Fruit fly (Drosophila melanogaster): ENCODE data around the gene Fer2LCH.

- TF ChIP-seq fd59A (GFP tag; optimal IDR thresholded peaks at IDR 0.05) (no peak), net (GFP tag; optimal IDR thresholded peaks at IDR 0.05) (no peak), svp (GFP tag) (no peak), CG8632 (GFP tag; optimal IDR thresholded peaks at IDR 0.05) (no peak), Blimp-1 (GFP tag; optimal IDR thresholded peaks at IDR 0.05) (no peak), Met (GFP tag; optimal IDR thresholded peaks at IDR 0.05) (no peak), CG11294 (GFP tag; IDR thresholded peaks at IDR 0.05) (no peak), Ets21C (GFP tag; optimal IDR thresholded peaks at IDR 0.05) (no peak), CG11902 (GFP tag; optimal IDR thresholded peaks at IDR 0.05) (no peak), Eip75B (GFP tag; optimal IDR thresholded peaks at IDR 0.05) (no peak), CG11762 (GFP tag; optimal IDR thresholded peaks at IDR 0.05; ENCODE audit: insufficient read depth) (no peak), dac (GFP tag; optimal IDR thresholded peaks at IDR 0.05) (no peak)
These were observed 40.9 kb downstream of the Fer2LCH start, which contains the start of gene CG15533 for dm6 chr3R:30428459-30428858.

Measured in whole organism, prepupa.